Fruit fly (Drosophila melanogaster): Measurements from ENCODE around the gene Ref1.

The Ref1 gene

dm6 chr3R:7124109-7124639 is 44.0 kb upstream of the Ref1 start, which contains the start of the genes Alh and CG10098 (continued):
- peak; percentile 60; the same call in 1 of the 2 replicates for TF ChIP-seq unc-4 (GFP tag; IDR thresholded peaks at IDR 0.05; ENCODE audit: partially characterized antibody)
- no peak for TF ChIP-seq CG2199 (GFP tag; IDR thresholded peaks at IDR 0.05)
- peak; percentile 61; the same call in 2 of the 3 replicates for TF ChIP-seq zen2 (GFP tag; IDR thresholded peaks at IDR 0.05; ENCODE audit: partially characterized antibody)
- peak; percentile 83 for TF ChIP-seq CG14014 (GFP tag; IDR thresholded peaks at IDR 0.05)
- peak; percentile 91 for TF ChIP-seq Dip3 (GFP tag; optimal IDR thresholded peaks at IDR 0.05)
- TF ChIP-seq sima (GFP tag; optimal IDR thresholded peaks at IDR 0.05) = no peak
- TF ChIP-seq kni (GFP tag; optimal IDR thresholded peaks at IDR 0.05) = peak; percentile 52
- no peak for TF ChIP-seq Adf1 (GFP tag; IDR thresholded peaks at IDR 0.05)
- peak; percentile 59 for TF ChIP-seq CG3407 (GFP tag; optimal IDR thresholded peaks at IDR 0.05)
- TF ChIP-seq Sox102F (GFP tag; optimal IDR thresholded peaks at IDR 0.05) = peak; percentile 80
- peak; percentile 61 for TF ChIP-seq CG31388 (GFP tag; optimal IDR thresholded peaks at IDR 0.05)
- TF ChIP-seq chif (GFP tag; optimal IDR thresholded peaks at IDR 0.05) = peak; percentile 85 to 87
- TF ChIP-seq lilli (GFP tag; optimal IDR thresholded peaks at IDR 0.05) = peak; percentile 94
- no peak for TF ChIP-seq Jarid2 (GFP tag; optimal IDR thresholded peaks at IDR 0.05)
- TF ChIP-seq luna (GFP tag; optimal IDR thresholded peaks at IDR 0.05) = peak; percentile 86
- peak; percentile 80 for TF ChIP-seq Dek (tag; optimal IDR thresholded peaks at IDR 0.05)
- TF ChIP-seq tgo (GFP tag; IDR thresholded peaks at IDR 0.05) = peak; percentile 78
- peak; percentile 68; the same call in 1 of the 2 replicates for TF ChIP-seq Xrp1 (GFP tag; IDR thresholded peaks at IDR 0.05)
- TF ChIP-seq aop (GFP tag; IDR thresholded peaks at IDR 0.05) = peak; percentile 70
- TF ChIP-seq pros (GFP tag; optimal IDR thresholded peaks at IDR 0.05) = no peak
- TF ChIP-seq gsb-n (tag; optimal IDR thresholded peaks at IDR 0.05) = peak; percentile 57
- peak; percentile 80 for TF ChIP-seq CG13123 (GFP tag; optimal IDR thresholded peaks at IDR 0.05)
- TF ChIP-seq Camta (GFP tag; optimal IDR thresholded peaks at IDR 0.05) = peak; percentile 86
- TF ChIP-seq Trl (optimal IDR thresholded peaks at IDR 0.05) = no peak
- peak; percentile 79 for TF ChIP-seq Trl (GFP tag; optimal IDR thresholded peaks at IDR 0.05)
- no peak for TF ChIP-seq crol (GFP tag; IDR thresholded peaks at IDR 0.05)
- TF ChIP-seq CG10267 (tag; optimal IDR thresholded peaks at IDR 0.05) = peak; percentile 96
- peak; percentile 62 for TF ChIP-seq E2f1 (GFP tag; IDR thresholded peaks at IDR 0.05)
- peak; percentile 75 for TF ChIP-seq Hmx (GFP tag; optimal IDR thresholded peaks at IDR 0.05)
- peak; percentile 96 for TF ChIP-seq sens (GFP tag)
- peak; percentile 90 for TF ChIP-seq row (GFP tag; IDR thresholded peaks at IDR 0.05)
- TF ChIP-seq CG13287 (GFP tag; IDR thresholded peaks at IDR 0.05; ENCODE audit: partially characterized antibody) = peak; percentile 71
- no peak for TF ChIP-seq sim (GFP tag; IDR thresholded peaks at IDR 0.05)
- TF ChIP-seq pita (GFP tag; optimal IDR thresholded peaks at IDR 0.05) = peak; percentile 41
- TF ChIP-seq CG17186 (GFP tag; optimal IDR thresholded peaks at IDR 0.05) = peak; percentile 14
- peak; percentile 84 for TF ChIP-seq Hmr (GFP tag; optimal IDR thresholded peaks at IDR 0.05)
- TF ChIP-seq CG8924 (tag; optimal IDR thresholded peaks at IDR 0.05) = peak; percentile 77
- no peak for TF ChIP-seq Kr (GFP tag; optimal IDR thresholded peaks at IDR 0.05)
- peak; percentile 81 for TF ChIP-seq ttk (GFP tag; IDR thresholded peaks at IDR 0.05)
- TF ChIP-seq CG12236 (GFP tag; optimal IDR thresholded peaks at IDR 0.05) = peak; percentile 46
- peak; percentile 82 for TF ChIP-seq CG15514 (GFP tag; optimal IDR thresholded peaks at IDR 0.05)
- TF ChIP-seq CG14710 (tag; optimal IDR thresholded peaks at IDR 0.05) = peak; percentile 91
- peak; percentile 43; the same call in 1 of the 2 replicates for TF ChIP-seq Poxn (GFP tag; IDR thresholded peaks at IDR 0.05)
- TF ChIP-seq CG12071 (GFP tag; optimal IDR thresholded peaks at IDR 0.05) = no peak
- TF ChIP-seq Dp (GFP tag; optimal IDR thresholded peaks at IDR 0.05) = peak; percentile 17
- no peak for TF ChIP-seq nom (GFP tag; optimal IDR thresholded peaks at IDR 0.05)
- peak; percentile 64 for TF ChIP-seq pzg (GFP tag; optimal IDR thresholded peaks at IDR 0.05)
- 0 out of 2 replicates have a peak, but pooled peaks have one; percentile 12 for TF ChIP-seq wor (GFP tag; IDR thresholded peaks at IDR 0.05)
- TF ChIP-seq CG15696 (tag; optimal IDR thresholded peaks at IDR 0.05) = peak; percentile 87
- TF ChIP-seq CG10274 (GFP tag; optimal IDR thresholded peaks at IDR 0.05) = peak; percentile 44

Measured in whole organism, embryonic.